Worm (Caenorhabditis elegans) whole organism, L4 larva: Measurements from ENCODE around the gene F46F5.13.

Source experiments
- ceh-62 ChIP-seq: sonication (generic microtip); optimal IDR thresholded peaks from 2 replicates; lab custom pipeline; 2017; ENCODE audit warnings: missing biosample characterization, missing genetic modification characterization
- dpl-1 ChIP-seq: fragments of 150-350 bp; optimal IDR thresholded peaks from 2 replicates; lab custom pipeline; 2014; ENCODE audit warnings: missing biosample characterization, missing genetic modification reagents, missing genetic modification characterization
- spr-1 ChIP-seq: sonication (generic microtip); optimal IDR thresholded peaks from 2 replicates; lab custom pipeline; 2016; ENCODE audit warnings: mild to moderate bottlenecking, missing genetic modification characterization, missing compliant biosample characterization
- unc-130 ChIP-seq: sonication (generic microtip); optimal IDR thresholded peaks from 2 replicates; lab custom pipeline; 2016; ENCODE audit warnings: missing genetic modification reagents, missing genetic modification characterization, missing compliant biosample characterization

DNA sequence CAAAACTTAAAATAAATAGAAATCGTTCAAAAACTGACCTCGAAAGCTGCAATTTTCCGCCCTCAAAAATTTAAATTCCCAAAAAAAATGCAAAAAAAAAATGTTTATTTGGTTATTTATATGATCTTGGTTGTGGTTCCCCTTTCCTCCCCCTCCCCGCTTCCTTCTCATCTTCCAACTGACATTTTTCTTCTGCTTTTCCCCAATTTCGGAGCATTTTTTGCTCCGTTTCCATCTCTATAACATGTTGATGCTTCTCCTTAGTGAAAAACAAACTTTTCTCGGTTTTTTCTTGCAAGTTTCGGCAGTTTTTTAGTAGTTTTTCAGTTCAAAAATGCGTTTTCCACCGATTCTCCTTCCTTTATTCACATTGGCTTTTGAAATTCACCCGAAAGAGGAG, 28.1 kb upstream of the F46F5.13 start, which contains the start of gene Y39F10A.1:
- no peak for TF ChIP-seq unc-130 (GFP tag; lab: Kevin White, UChicago)
- TF ChIP-seq spr-1 = no peak
- no peak for TF ChIP-seq ceh-62 (tag; lab: Kevin White, UChicago)
- TF ChIP-seq dpl-1 (GFP tag; lab: Kevin White, UChicago) = no peak
